Fruit fly (Drosophila melanogaster) whole organism, embryonic: ENCODE results near the gene CG43294.
A peak's percentile ranks its signal among the peaks of the same experiment; 100 is the strongest.

Experiments
- CG1024 ChIP-seq: fragments of 200-800 bp; sonication (Bioruptor generic); IDR thresholded peaks from 2 replicates; pipeline ENCODE4 v1.3.6; 2022; ENCODE audit warnings: missing biosample characterization, missing genetic modification characterization
- CG4854 ChIP-seq: fragments of 200-800 bp; sonication (Bioruptor generic); optimal IDR thresholded peaks from 2 replicates; lab custom pipeline; 2016; ENCODE audit warnings: missing biosample characterization, missing genetic modification characterization, inconsistent platforms
- D19B ChIP-seq: fragments of 200-800 bp; sonication (Bioruptor generic); optimal IDR thresholded peaks from 2 replicates; lab custom pipeline; 2017; ENCODE audit warnings: missing biosample characterization, mild to moderate bottlenecking, missing genetic modification characterization
- Trl ChIP-seq, 3 experiments: fragments of >200 bp in 2 of 3; fragments of 200-800 bp in 1 of 3; sonication (Bioruptor generic) in 1 of 3; optimal IDR thresholded peaks; 2 replicates in 1 of 3; 3 replicates in 2 of 3; lab custom pipeline; 2016 to 2017; ENCODE audit warnings: missing biosample characterization in 1 of 3, missing genetic modification characterization in 1 of 3
- exex ChIP-seq: fragments of 200-800 bp; sonication (Bioruptor generic); optimal IDR thresholded peaks from 4 replicates; lab custom pipeline; 2018; ENCODE audit warnings: missing biosample characterization, mild to moderate bottlenecking, missing genetic modification characterization, moderate library complexity
- prd ChIP-seq, 3 experiments: fragments of >200 bp in 2 of 3; fragments of 200-800 bp in 1 of 3; sonication (Bioruptor generic) in 1 of 3; optimal IDR thresholded peaks in 2 of 3; IDR thresholded peaks in 1 of 3; 2 replicates in 2 of 3; 3 replicates in 1 of 3; pipeline versions ENCODE4 v1.3.6 to Lab custom; 2017 to 2022; ENCODE audit warnings: missing biosample characterization in 1 of 3, missing genetic modification characterization in 1 of 3
- rib ChIP-seq: fragments of 200-800 bp; sonication (Bioruptor generic); IDR thresholded peaks from 2 replicates; pipeline ENCODE4 v1.3.6; 2022; ENCODE audit warnings: missing biosample characterization, missing genetic modification characterization
- schlank ChIP-seq: fragments of 200-800 bp; sonication (Bioruptor generic); optimal IDR thresholded peaks from 2 replicates; lab custom pipeline; 2018; ENCODE audit warnings: missing biosample characterization, mild to moderate bottlenecking, missing genetic modification characterization

DNA sequence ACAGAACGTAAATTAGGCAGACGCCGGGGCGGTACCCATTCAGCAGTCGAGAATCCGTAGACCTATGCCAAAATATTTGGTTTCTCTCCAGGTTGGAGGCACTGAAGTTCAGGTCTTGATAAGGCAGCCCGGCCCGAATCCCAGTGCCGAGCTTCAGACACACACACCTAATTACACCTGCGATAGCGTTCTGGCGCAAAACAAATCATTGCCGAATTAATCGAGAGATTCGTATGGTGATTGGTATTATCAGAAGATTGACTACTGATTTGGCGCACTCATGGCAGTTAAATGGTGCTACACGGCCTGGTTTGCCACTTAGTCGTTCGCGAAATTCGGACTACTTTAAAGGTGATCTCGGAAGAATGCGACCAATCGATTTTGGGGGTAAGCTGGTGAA lies 10.7 kb upstream of the CG43294 start, which contains the start of gene CG7252:
- TF ChIP-seq rib (GFP tag; lab: Robert Waterston, UW) (no peak), prd (optimal IDR thresholded peaks at IDR 0.05; lab: Kevin White, UChicago) (no peak), prd (GFP tag; IDR thresholded peaks at IDR 0.05; lab: Robert Waterston, UW) (no peak), exex (tag; lab: Kevin White, UChicago) (peak; percentile 96), CG4854 (GFP tag; lab: Kevin White, UChicago) (no peak), D19B (no peak), CG1024 (GFP tag; lab: Robert Waterston, UW) (no peak), Trl (optimal IDR thresholded peaks at IDR 0.05; lab: Kevin White, UChicago) (no peak), Trl (GFP tag; optimal IDR thresholded peaks at IDR 0.05; lab: Kevin White, UChicago) (no peak), schlank (tag; lab: Kevin White, UChicago) (no peak)
